Worm (Caenorhabditis elegans) whole organism, midembryonic: Measurements from ENCODE around the gene pes-10.

Source experiments
- T22C8.4 ChIP-seq: fragments of 200-800 bp; sonication (Bioruptor generic); IDR thresholded peaks from 2 replicates; pipeline ENCODE4 v1.3.6; 2022; ENCODE audit warnings: missing genetic modification characterization, missing compliant biosample characterization
- flt-1 ChIP-seq: fragments of 200-800 bp; sonication (Bioruptor generic); IDR thresholded peaks from 2 replicates; pipeline ENCODE4 v1.3.6; 2022; ENCODE audit warnings: missing genetic modification characterization, missing compliant biosample characterization
- med-1 ChIP-seq: sonication (generic microtip); optimal IDR thresholded peaks from 2 replicates; lab custom pipeline; 2017; ENCODE audit warnings: missing genetic modification characterization, mild to moderate bottlenecking, missing compliant biosample characterization, antibody characterized with exemption, missing genetic modification reagents; ENCODE audit not compliant: insufficient read depth
- tab-1 ChIP-seq: fragments of 200-800 bp; sonication (Bioruptor generic); IDR thresholded peaks from 2 replicates; pipeline ENCODE4 v1.3.6; 2022; ENCODE audit warnings: missing genetic modification characterization, missing compliant biosample characterization
- ztf-23 ChIP-seq: fragments of 200-800 bp; sonication (Bioruptor generic); IDR thresholded peaks from 2 replicates; pipeline ENCODE4 v1.3.6; 2022; ENCODE audit warnings: missing genetic modification reagents, missing genetic modification characterization, missing compliant biosample characterization
- ztf-29 ChIP-seq: fragments of 200-800 bp; sonication (Bioruptor generic); IDR thresholded peaks from 2 replicates; pipeline ENCODE4 v1.3.6; 2022; ENCODE audit warnings: missing genetic modification reagents, missing genetic modification characterization, missing compliant biosample characterization

ce11 chrII:12878071-12878668, 30.5 kb upstream of the pes-10 start, which contains the start of gene gsy-1:
- TF ChIP-seq tab-1 (no peak), flt-1 (GFP tag; lab: Robert Waterston, UW) (no peak), med-1 (GFP tag; lab: Kevin White, UChicago) (no peak), T22C8.4 (no peak), ztf-23 (GFP tag; lab: Robert Waterston, UW) (no peak), ztf-29 (GFP tag; lab: Robert Waterston, UW) (no peak)
